Worm (Caenorhabditis elegans) whole organism, young adult: ENCODE data around the gene grd-13.

Experiments
- F22D6.2 ChIP-seq: sonication (generic microtip); optimal IDR thresholded peaks from 2 replicates; lab custom pipeline; 2016; ENCODE audit warnings: mild to moderate bottlenecking, missing genetic modification characterization, missing compliant biosample characterization
- K11D2.4 ChIP-seq: fragments of 200-800 bp; sonication (Bioruptor generic); IDR thresholded peaks from 2 replicates; pipeline ENCODE4 v1.3.6; 2022; ENCODE audit warnings: missing genetic modification reagents, missing genetic modification characterization, missing compliant biosample characterization
- die-1 ChIP-seq: sonication (generic microtip); optimal IDR thresholded peaks from 2 replicates; lab custom pipeline; 2016; ENCODE audit warnings: missing genotype, mild to moderate bottlenecking, missing genetic modification characterization, missing compliant biosample characterization
- egl-44 ChIP-seq: fragments of 200-800 bp; sonication (Bioruptor generic); IDR thresholded peaks from 2 replicates; pipeline ENCODE4 v1.3.6; 2022; ENCODE audit warnings: missing genetic modification reagents, missing genetic modification characterization, missing compliant biosample characterization
- hrde-1 ChIP-seq: sonication (generic microtip); optimal IDR thresholded peaks from 2 replicates; lab custom pipeline; 2016; ENCODE audit warnings: missing genetic modification characterization, mild to moderate bottlenecking, missing compliant biosample characterization, moderate library complexity, missing genotype, missing genetic modification reagents, borderline replicate concordance
- nfya-1 ChIP-seq: sonication (generic microtip); optimal IDR thresholded peaks from 2 replicates; lab custom pipeline; 2017; ENCODE audit warnings: antibody characterized with exemption, missing compliant biosample characterization, missing genetic modification characterization, borderline replicate concordance; ENCODE audit not compliant: insufficient read depth
- unc-62 ChIP-seq: fragments of 150-350 bp; optimal IDR thresholded peaks from 2 replicates; lab custom pipeline; 2014; ENCODE audit warnings: missing biosample characterization, missing genetic modification reagents, missing genetic modification characterization

- TF ChIP-seq egl-44: no peak
- TF ChIP-seq unc-62 (GFP tag; lab: Kevin White, UChicago): no peak
- TF ChIP-seq nfya-1 (tag; lab: Kevin White, UChicago): no peak
- no peak for TF ChIP-seq K11D2.4 (GFP tag; lab: Robert Waterston, UW)
- no peak for TF ChIP-seq F22D6.2 (tag; lab: Kevin White, UChicago)
- no peak for TF ChIP-seq die-1 (tag; lab: Kevin White, UChicago)
- no peak for TF ChIP-seq hrde-1 (tag; lab: Kevin White, UChicago)
These were observed 44.3 kb downstream of the grd-13 start, which contains the start of gene srz-82 for ce11 chrIV:3482195-3482959.
